Fruit fly (Drosophila melanogaster) whole organism, embryonic: ENCODE data around the gene FipoQ.
A peak's percentile ranks its signal among the peaks of the same experiment; 100 is the strongest.

ENCODE experiments used
- B-H2 ChIP-seq: fragments of 200-800 bp; sonication (Bioruptor generic); optimal IDR thresholded peaks from 2 replicates; lab custom pipeline; 2018; ENCODE audit warnings: missing biosample characterization, mild to moderate bottlenecking, missing genetic modification characterization
- BEAF-32 ChIP-seq: fragments of 200-800 bp; sonication (Bioruptor generic); optimal IDR thresholded peaks from 3 replicates; lab custom pipeline; 2017; ENCODE audit warnings: missing biosample characterization, missing genetic modification characterization, mild to moderate bottlenecking, moderate library complexity, missing genetic modification reagents
- CG10267 ChIP-seq: fragments of 200-800 bp; sonication (Bioruptor generic); optimal IDR thresholded peaks from 2 replicates; lab custom pipeline; 2018; ENCODE audit warnings: missing biosample characterization, mild to moderate bottlenecking, missing genetic modification characterization, moderate library complexity
- CG10274 ChIP-seq: fragments of 200-800 bp; sonication (Bioruptor generic); optimal IDR thresholded peaks from 3 replicates; lab custom pipeline; 2017; ENCODE audit warnings: missing biosample characterization, mild to moderate bottlenecking, missing genetic modification characterization
- CG10366 ChIP-seq: fragments of 200-800 bp; sonication (Bioruptor generic); IDR thresholded peaks from 2 replicates; pipeline ENCODE4 v1.3.6; 2022; ENCODE audit warnings: missing biosample characterization, missing genetic modification characterization
- CG11456 ChIP-seq: fragments of 200-800 bp; sonication (Bioruptor generic); IDR thresholded peaks from 3 replicates; pipeline ENCODE4 v1.3.6; 2022; ENCODE audit warnings: missing biosample characterization, missing genetic modification characterization
- CG11504 ChIP-seq: fragments of 200-800 bp; sonication (Bioruptor generic); optimal IDR thresholded peaks from 3 replicates; lab custom pipeline; 2019; ENCODE audit warnings: missing biosample characterization, mild to moderate bottlenecking, missing genetic modification characterization, moderate library complexity
- CG14050 ChIP-seq: fragments of 200-800 bp; sonication (Bioruptor generic); IDR thresholded peaks from 3 replicates; pipeline ENCODE4 v1.3.6; 2022; ENCODE audit warnings: missing biosample characterization, missing genetic modification characterization
- CG15269 ChIP-seq: fragments of 200-800 bp; sonication (Bioruptor generic); optimal IDR thresholded peaks from 2 replicates; lab custom pipeline; 2018; ENCODE audit warnings: missing biosample characterization, mild to moderate bottlenecking, missing genetic modification characterization, moderate library complexity
- CG17361 ChIP-seq: fragments of 200-800 bp; sonication (Bioruptor generic); IDR thresholded peaks from 3 replicates; pipeline ENCODE4 v1.3.6; 2022; ENCODE audit warnings: missing biosample characterization, missing genetic modification characterization
- CG17385 ChIP-seq: fragments of 200-800 bp; sonication (Bioruptor generic); optimal IDR thresholded peaks from 3 replicates; lab custom pipeline; 2018; ENCODE audit warnings: missing biosample characterization, mild to moderate bottlenecking, missing genetic modification characterization
- CG17829 ChIP-seq: fragments of 200-800 bp; optimal IDR thresholded peaks from 2 replicates; lab custom pipeline; 2019; ENCODE audit warnings: missing biosample characterization, mild to moderate bottlenecking, missing genetic modification characterization, moderate library complexity
- CG18262 ChIP-seq: fragments of 200-800 bp; optimal IDR thresholded peaks from 3 replicates; lab custom pipeline; 2019; ENCODE audit warnings: missing biosample characterization, mild to moderate bottlenecking, missing genetic modification characterization, moderate library complexity
- CG2678 ChIP-seq: fragments of 200-800 bp; sonication (Bioruptor generic); optimal IDR thresholded peaks from 3 replicates; lab custom pipeline; 2019; ENCODE audit warnings: missing biosample characterization, mild to moderate bottlenecking, missing genetic modification characterization, moderate library complexity
- CG2875 ChIP-seq: fragments of 200-800 bp; sonication (Bioruptor generic); optimal IDR thresholded peaks from 2 replicates; lab custom pipeline; 2017; ENCODE audit warnings: missing biosample characterization, mild to moderate bottlenecking, missing genetic modification characterization, missing genetic modification reagents
- CG4854 ChIP-seq: fragments of 200-800 bp; sonication (Bioruptor generic); optimal IDR thresholded peaks from 2 replicates; lab custom pipeline; 2016; ENCODE audit warnings: missing biosample characterization, missing genetic modification characterization, inconsistent platforms
- CG5245 ChIP-seq: fragments of 200-800 bp; sonication (Bioruptor generic); optimal IDR thresholded peaks from 3 replicates; lab custom pipeline; 2016; ENCODE audit warnings: missing biosample characterization, missing genetic modification characterization
- CG6254 ChIP-seq: fragments of 200-800 bp; sonication (Bioruptor generic); optimal IDR thresholded peaks from 3 replicates; lab custom pipeline; 2017; ENCODE audit warnings: mild to moderate bottlenecking, missing biosample characterization, missing genetic modification reagents, missing genetic modification characterization
- CG7928 ChIP-seq: fragments of 200-800 bp; sonication (Bioruptor generic); optimal IDR thresholded peaks from 2 replicates; lab custom pipeline; 2017; ENCODE audit warnings: missing biosample characterization, mild to moderate bottlenecking, missing genetic modification characterization
- CG8924 ChIP-seq: fragments of 200-800 bp; optimal IDR thresholded peaks from 3 replicates; lab custom pipeline; 2019; ENCODE audit warnings: missing biosample characterization, mild to moderate bottlenecking, missing genetic modification characterization, moderate library complexity
- CG9727 ChIP-seq: fragments of 200-800 bp; sonication (Bioruptor generic); optimal IDR thresholded peaks from 3 replicates; lab custom pipeline; 2017; ENCODE audit warnings: missing biosample characterization, mild to moderate bottlenecking, missing genetic modification characterization
- CG9876 ChIP-seq: fragments of 200-800 bp; sonication (Bioruptor generic); optimal IDR thresholded peaks from 2 replicates; lab custom pipeline; 2016; ENCODE audit warnings: missing biosample characterization, missing genetic modification characterization
- CG9932 ChIP-seq: fragments of 200-800 bp; sonication (Bioruptor generic); IDR thresholded peaks from 2 replicates; pipeline ENCODE4 v1.3.6; 2022; ENCODE audit warnings: missing biosample characterization, missing genetic modification characterization
- Med ChIP-seq: fragments of 200-800 bp; sonication (Bioruptor generic); peaks from one replicate; lab custom pipeline; 2016; ENCODE audit warnings: missing biosample characterization, missing genetic modification characterization, mild to moderate bottlenecking, inconsistent platforms, moderate library complexity
- Neu2 ChIP-seq: fragments of 200-800 bp; sonication (Bioruptor generic); optimal IDR thresholded peaks from 3 replicates; lab custom pipeline; 2016; ENCODE audit warnings: missing biosample characterization, missing genetic modification characterization, borderline replicate concordance
- Nf-YA ChIP-seq: fragments of 200-800 bp; sonication (Bioruptor generic); IDR thresholded peaks from 2 replicates; pipeline ENCODE4 v1.3.6; 2022; ENCODE audit warnings: missing biosample characterization, missing genetic modification characterization
- Oli ChIP-seq: fragments of 200-800 bp; sonication (Bioruptor generic); optimal IDR thresholded peaks from 2 replicates; lab custom pipeline; 2018; ENCODE audit warnings: missing biosample characterization, mild to moderate bottlenecking, missing genetic modification characterization, moderate library complexity
- Opbp ChIP-seq: fragments of 200-800 bp; sonication (Bioruptor generic); IDR thresholded peaks from 3 replicates; pipeline ENCODE4 v1.3.6; 2022; ENCODE audit warnings: missing biosample characterization, missing genetic modification characterization; ENCODE audit not compliant: partially characterized antibody
- Ptx1 ChIP-seq: fragments of 200-800 bp; sonication (Bioruptor generic); IDR thresholded peaks from 2 replicates; pipeline ENCODE4 v1.3.6; 2022; ENCODE audit warnings: missing biosample characterization, missing genetic modification characterization
- Rfx ChIP-seq: fragments of 200-800 bp; sonication (Bioruptor generic); IDR thresholded peaks from 2 replicates; pipeline ENCODE4 v1.3.6; 2022; ENCODE audit warnings: missing biosample characterization, missing genetic modification characterization
- Scr ChIP-seq: fragments of 200-800 bp; sonication (Bioruptor generic); IDR thresholded peaks from 2 replicates; pipeline ENCODE4 v1.3.6; 2022; ENCODE audit warnings: missing biosample characterization, missing genetic modification characterization; ENCODE audit not compliant: partially characterized antibody
- Six4 ChIP-seq: fragments of 200-800 bp; sonication (Bioruptor generic); optimal IDR thresholded peaks from 2 replicates; lab custom pipeline; 2016; ENCODE audit warnings: missing biosample characterization, missing genetic modification characterization
- Sox100B ChIP-seq: fragments of 200-800 bp; sonication (Bioruptor generic); optimal IDR thresholded peaks from 3 replicates; lab custom pipeline; 2018; ENCODE audit warnings: missing biosample characterization, mild to moderate bottlenecking, missing genetic modification characterization
- Sox102F ChIP-seq: fragments of 200-800 bp; sonication (Bioruptor generic); optimal IDR thresholded peaks from 2 replicates; lab custom pipeline; 2018; ENCODE audit warnings: missing biosample characterization, mild to moderate bottlenecking, missing genetic modification characterization, moderate library complexity
- Xbp1 ChIP-seq: fragments of 200-800 bp; sonication (Bioruptor generic); optimal IDR thresholded peaks from 3 replicates; lab custom pipeline; 2016; ENCODE audit warnings: missing biosample characterization, mild to moderate bottlenecking, missing genetic modification characterization
- ap ChIP-seq: fragments of 200-800 bp; sonication (Bioruptor generic); IDR thresholded peaks from 2 replicates; pipeline ENCODE4 v1.3.6; 2022; ENCODE audit warnings: missing biosample characterization, missing genetic modification characterization
- bsh ChIP-seq, 2 experiments: fragments of 200-800 bp; sonication (Bioruptor generic); optimal IDR thresholded peaks; 2 replicates each; lab custom pipeline; 2017 to 2018; ENCODE audit warnings: mild to moderate bottlenecking in 2 of 2, missing biosample characterization in 2 of 2, missing genetic modification characterization in 2 of 2, moderate library complexity in 1 of 2
- ci ChIP-seq: fragments of 200-800 bp; sonication (Bioruptor generic); IDR thresholded peaks from 3 replicates; pipeline ENCODE4 v1.3.6; 2022; ENCODE audit warnings: missing biosample characterization, missing genetic modification characterization
- ewg ChIP-seq: fragments of 200-800 bp; sonication (Bioruptor generic); optimal IDR thresholded peaks from 3 replicates; lab custom pipeline; 2017; ENCODE audit warnings: mild to moderate bottlenecking, missing biosample characterization, missing genetic modification reagents, missing genetic modification characterization
- eyg ChIP-seq: fragments of 200-800 bp; sonication (Bioruptor generic); optimal IDR thresholded peaks from 3 replicates; lab custom pipeline; 2016; ENCODE audit warnings: missing biosample characterization, missing genetic modification characterization
- inv ChIP-seq: fragments of 200-800 bp; sonication (Bioruptor generic); IDR thresholded peaks from 2 replicates; pipeline ENCODE4 v1.3.6; 2022; ENCODE audit warnings: missing biosample characterization, missing genetic modification characterization; ENCODE audit not compliant: partially characterized antibody
- jigr1 ChIP-seq: fragments of 200-800 bp; sonication (Bioruptor generic); IDR thresholded peaks from 3 replicates; pipeline ENCODE4 v1.3.6; 2022; ENCODE audit warnings: missing biosample characterization, missing genetic modification characterization
- klu ChIP-seq: fragments of 200-800 bp; sonication (Bioruptor generic); IDR thresholded peaks from 2 replicates; pipeline ENCODE4 v1.3.6; 2022; ENCODE audit warnings: missing biosample characterization, missing genetic modification characterization
- knrl ChIP-seq: fragments of 200-800 bp; sonication (Bioruptor generic); IDR thresholded peaks from 3 replicates; pipeline ENCODE4 v1.3.6; 2022; ENCODE audit warnings: missing biosample characterization, missing genetic modification characterization; ENCODE audit not compliant: partially characterized antibody
- nmo ChIP-seq: fragments of 200-800 bp; sonication (Bioruptor generic); optimal IDR thresholded peaks from 2 replicates; lab custom pipeline; 2018; ENCODE audit warnings: missing biosample characterization, mild to moderate bottlenecking, missing genetic modification characterization, moderate library complexity
- nom ChIP-seq: fragments of 200-800 bp; sonication (Bioruptor generic); optimal IDR thresholded peaks from 2 replicates; lab custom pipeline; 2017; ENCODE audit warnings: missing biosample characterization, missing genetic modification characterization, mild to moderate bottlenecking, moderate library complexity, missing genetic modification reagents
- otp ChIP-seq: fragments of 200-800 bp; sonication (Bioruptor generic); IDR thresholded peaks from 3 replicates; pipeline ENCODE4, ENCODE4 v1.3.6; 2022; ENCODE audit warnings: missing biosample characterization, missing genetic modification characterization
- pum ChIP-seq: fragments of 200-800 bp; sonication (Bioruptor generic); optimal IDR thresholded peaks from 2 replicates; lab custom pipeline; 2016; ENCODE audit warnings: missing biosample characterization, missing genetic modification characterization
- toy ChIP-seq: fragments of 200-800 bp; sonication (Bioruptor generic); IDR thresholded peaks from 2 replicates; pipeline ENCODE4 v1.3.6; 2022; ENCODE audit warnings: missing biosample characterization, missing genetic modification characterization
- trh ChIP-seq: fragments of 200-800 bp; sonication (Bioruptor generic); optimal IDR thresholded peaks from 2 replicates; lab custom pipeline; 2016; ENCODE audit warnings: missing biosample characterization, missing genetic modification characterization

FipoQ gene

DNA sequence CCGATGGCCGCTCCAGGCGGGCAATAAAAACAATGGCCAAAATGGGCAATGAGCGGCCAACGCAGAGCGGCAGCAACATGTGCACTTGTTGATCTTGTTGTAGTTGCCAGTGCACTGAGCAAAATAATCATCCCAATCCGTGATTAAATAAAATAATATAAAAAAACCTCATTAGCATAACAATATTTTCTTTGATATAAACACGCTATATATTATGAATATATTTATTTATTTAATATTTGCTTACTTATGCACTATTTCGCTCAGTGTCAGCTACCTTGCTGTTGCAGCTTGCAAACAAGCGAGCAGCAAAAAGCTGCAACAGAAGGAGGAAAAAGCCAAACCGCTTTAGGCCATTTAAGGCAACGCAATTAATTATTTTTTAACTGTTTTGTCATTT, 24.8 kb downstream of the FipoQ start (continued):
- TF ChIP-seq bsh (GFP tag; optimal IDR thresholded peaks at IDR 0.05; lab: Kevin White, UChicago): peak; percentile 3 to 57
- no peak for TF ChIP-seq Rfx (GFP tag; lab: Robert Waterston, UW)
- 0 out of 3 replicates have a peak, but pooled peaks have one; percentile 11 for TF ChIP-seq CG11456 (GFP tag; lab: Robert Waterston, UW)
- peak; percentile 30 for TF ChIP-seq Sox100B
- peak; percentile 61 for TF ChIP-seq Sox102F
- peak; percentile 42; the same call in 1 of the 2 replicates for TF ChIP-seq ap
- peak; percentile 67 for TF ChIP-seq nom (GFP tag; lab: Kevin White, UChicago)
- TF ChIP-seq jigr1 (GFP tag; lab: Robert Waterston, UW): 0 out of 3 replicates have a peak, but pooled peaks have one; percentile 25
- TF ChIP-seq CG15269 (tag; lab: Kevin White, UChicago): peak; percentile 7
- TF ChIP-seq CG2678 (tag; lab: Kevin White, UChicago): peak; percentile 11
- TF ChIP-seq klu (GFP tag; lab: Robert Waterston, UW): no peak
- TF ChIP-seq CG14050 (GFP tag; lab: Robert Waterston, UW): no peak
- TF ChIP-seq CG2875 (GFP tag; lab: Kevin White, UChicago): peak; percentile 16
- TF ChIP-seq CG9932 (GFP tag; lab: Robert Waterston, UW): no peak
- peak; percentile 47 for TF ChIP-seq CG17829 (tag; lab: Kevin White, UChicago)
- no peak for TF ChIP-seq CG10274 (GFP tag; lab: Kevin White, UChicago)
- peak; percentile 40 for TF ChIP-seq CG8924 (tag; lab: Kevin White, UChicago)
- peak; percentile 40 for TF ChIP-seq Oli (tag; lab: Kevin White, UChicago)
- no peak for TF ChIP-seq inv (GFP tag; lab: Robert Waterston, UW)
- no peak for TF ChIP-seq Nf-YA (GFP tag; lab: Robert Waterston, UW)
- TF ChIP-seq CG6254 (GFP tag; lab: Kevin White, UChicago): peak; percentile 18
- TF ChIP-seq Six4 (GFP tag; lab: Kevin White, UChicago): no peak
- TF ChIP-seq CG9727 (GFP tag; lab: Kevin White, UChicago): peak; percentile 35
- TF ChIP-seq Ptx1 (GFP tag; lab: Robert Waterston, UW): peak; percentile 30; the same call in 1 of the 2 replicates
- TF ChIP-seq Scr: no peak
- TF ChIP-seq trh: no peak
- peak; percentile 68; the same call in 2 of the 3 replicates for TF ChIP-seq ci (GFP tag; lab: Robert Waterston, UW)
- TF ChIP-seq CG5245: no peak
- TF ChIP-seq toy (GFP tag; lab: Robert Waterston, UW): no peak
- TF ChIP-seq pum: no peak
- TF ChIP-seq CG18262: peak; percentile 61
- peak; percentile 27 for TF ChIP-seq Xbp1
- peak; percentile 4 for TF ChIP-seq CG17385 (GFP tag; lab: Kevin White, UChicago)
- TF ChIP-seq CG10267 (tag; lab: Kevin White, UChicago): peak; percentile 17
- TF ChIP-seq Med (GFP tag; lab: Kevin White, UChicago): peak; percentile 53
- TF ChIP-seq otp (GFP tag; lab: Robert Waterston, UW): no peak
- peak; percentile 50 for TF ChIP-seq nmo (GFP tag; lab: Kevin White, UChicago)
- no peak for TF ChIP-seq BEAF-32 (GFP tag; lab: Kevin White, UChicago)
- peak; percentile 3 for TF ChIP-seq ewg
- TF ChIP-seq eyg (GFP tag; lab: Kevin White, UChicago): no peak
- TF ChIP-seq CG7928: no peak
- no peak for TF ChIP-seq Neu2 (GFP tag; lab: Kevin White, UChicago)
- no peak for TF ChIP-seq CG9876 (GFP tag; lab: Kevin White, UChicago)
- TF ChIP-seq CG10366 (GFP tag; lab: Robert Waterston, UW): peak; percentile 30; the same call in 1 of the 2 replicates
- TF ChIP-seq Opbp (GFP tag; lab: Robert Waterston, UW): no peak
- TF ChIP-seq knrl (GFP tag; lab: Robert Waterston, UW): no peak
- no peak for TF ChIP-seq B-H2 (GFP tag; lab: Kevin White, UChicago)
- peak; percentile 54 for TF ChIP-seq CG11504
- no peak for TF ChIP-seq CG4854
- TF ChIP-seq CG17361: peak; percentile 51; the same call in 1 of the 3 replicates
